Fruit fly (Drosophila melanogaster) whole organism, pupa: ENCODE results near the gene alphaTub84D.

Experiments used
- CG14655 ChIP-seq: fragments of 200-800 bp; sonication (Bioruptor generic); optimal IDR thresholded peaks from 3 replicates; lab custom pipeline; 2017; ENCODE audit warnings: mild to moderate bottlenecking, missing biosample characterization, missing genetic modification reagents, missing genetic modification characterization
- CG15710 ChIP-seq: fragments of 200-800 bp; sonication (Bioruptor generic); optimal IDR thresholded peaks from 2 replicates; lab custom pipeline; 2018; ENCODE audit warnings: missing biosample characterization, mild to moderate bottlenecking, missing genetic modification characterization, moderate library complexity
- CG8301 ChIP-seq: fragments of 200-800 bp; sonication (Bioruptor generic); optimal IDR thresholded peaks from 2 replicates; lab custom pipeline; 2018; ENCODE audit warnings: missing biosample characterization, mild to moderate bottlenecking, missing genetic modification characterization
- gl ChIP-seq: fragments of 200-800 bp; sonication (Bioruptor generic); optimal IDR thresholded peaks from 2 replicates; lab custom pipeline; 2018; ENCODE audit warnings: missing biosample characterization, mild to moderate bottlenecking, missing genetic modification characterization

DNA sequence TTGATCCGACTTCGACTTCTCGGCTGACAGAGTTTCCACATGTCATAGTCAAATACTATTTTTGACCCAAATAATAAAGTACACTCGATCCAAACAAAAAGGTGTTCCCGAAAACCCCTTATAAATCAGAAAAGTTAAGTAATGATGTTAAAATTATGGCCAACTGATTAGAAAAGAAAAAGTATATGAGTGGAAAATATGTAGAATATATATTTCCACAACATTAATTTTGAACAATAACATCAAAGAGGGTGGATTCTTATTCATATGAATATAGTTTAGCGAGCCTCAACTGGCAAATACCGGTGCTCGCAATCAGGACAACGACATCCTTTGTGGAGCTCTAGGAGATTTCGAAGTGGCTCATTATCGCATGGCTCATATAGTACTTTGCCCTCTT is 1.9 kb upstream of the alphaTub84D start, which contains the start of gene alpha-Est6:
- TF ChIP-seq CG14655 (GFP tag; lab: Kevin White, UChicago) (no peak), CG15710 (tag; lab: Kevin White, UChicago) (no peak), gl (tag; lab: Kevin White, UChicago) (no peak), CG8301 (tag; lab: Kevin White, UChicago) (no peak)
